Worm (Caenorhabditis elegans): ENCODE data around the gene cct-4.

The cct-4 gene

ce11 chrII:8328820-8329339, 45.4 kb downstream of the cct-4 start, which contains the start of gene hel-1 (continued):
- TF ChIP-seq Y79H2A.3 (GFP tag; conservative IDR thresholded peaks at IDR 0.05) (no peak), F57A8.1 (GFP tag; optimal IDR thresholded peaks at IDR 0.05) (no peak), tlf-1 (GFP tag; optimal IDR thresholded peaks at IDR 0.05) (peak; percentile 2), lsl-1 (GFP tag; optimal IDR thresholded peaks at IDR 0.05) (peak; percentile 51), hlh-26 (GFP tag; conservative IDR thresholded peaks at IDR 0.05) (no peak), rpc-1 (optimal IDR thresholded peaks at IDR 0.05) (no peak), rpc-1 (tag; optimal IDR thresholded peaks at IDR 0.05) (no peak), lag-1 (GFP tag; IDR thresholded peaks at IDR 0.05) (no peak), attf-6 (GFP tag; IDR thresholded peaks at IDR 0.05) (0 out of 2 replicates have a peak, but pooled peaks have one; percentile 29), snpc-3.4 (tag; optimal IDR thresholded peaks at IDR 0.05) (peak; percentile 27), ceh-100 (GFP tag; IDR thresholded peaks at IDR 0.05) (peak; percentile 37; the same call in 1 of the 2 replicates), F10E7.11 (tag; optimal IDR thresholded peaks at IDR 0.05) (no peak), F39B2.1 (GFP tag; IDR thresholded peaks at IDR 0.05) (no peak), nhr-27 (tag; optimal IDR thresholded peaks at IDR 0.05) (no peak), F23B12.7 (tag; optimal IDR thresholded peaks at IDR 0.05; ENCODE audit: insufficient read depth) (no peak), him-1 (tag; optimal IDR thresholded peaks at IDR 0.05) (no peak), ceh-58 (GFP tag; IDR thresholded peaks at IDR 0.05) (no peak), madf-6 (GFP tag; IDR thresholded peaks at IDR 0.05) (peak; percentile 90), lin-35 (GFP tag; optimal IDR thresholded peaks at IDR 0.05) (peak in 1 of 3 experiments; percentile 90), snpc-4 (GFP tag; optimal IDR thresholded peaks at IDR 0.05) (no peak), snpc-4 (tag; optimal IDR thresholded peaks at IDR 0.05) (no peak), somi-1 (GFP tag; optimal IDR thresholded peaks at IDR 0.05) (no peak), fkh-3 (tag; optimal IDR thresholded peaks at IDR 0.05) (no peak), bed-1 (GFP tag; IDR thresholded peaks at IDR 0.05) (no peak), efl-1 (GFP tag; optimal IDR thresholded peaks at IDR 0.05) (peak; percentile 91), C17E4.6 (GFP tag; IDR thresholded peaks at IDR 0.05) (no peak), sptf-2 (GFP tag; optimal IDR thresholded peaks at IDR 0.05) (no peak), madf-8 (GFP tag; conservative IDR thresholded peaks at IDR 0.05) (peak; percentile 68), hmg-1.2 (GFP tag; IDR thresholded peaks at IDR 0.05) (peak; percentile 55; the same call in 1 of the 2 replicates), T07F8.4 (tag; optimal IDR thresholded peaks at IDR 0.05) (no peak), ZK185.1 (tag; optimal IDR thresholded peaks at IDR 0.05; ENCODE audit: poor library complexity, severe bottlenecking) (peak; percentile 45), ztf-6 (GFP tag; IDR thresholded peaks at IDR 0.05) (no peak), F55B11.4 (tag; optimal IDR thresholded peaks at IDR 0.05; ENCODE audit: borderline replicate concordance, insufficient read depth) (no peak), F33H1.4 (GFP tag; IDR thresholded peaks at IDR 0.05) (peak; percentile 91), Y67H2A.10 (GFP tag; conservative IDR thresholded peaks at IDR 0.05) (0 out of 2 replicates have a peak, but pooled peaks have one; percentile 16), B0336.3 (GFP tag; IDR thresholded peaks at IDR 0.05) (no peak), dpl-1 (GFP tag; optimal IDR thresholded peaks at IDR 0.05) (peak; percentile 83), cebp-2 (GFP tag; IDR thresholded peaks at IDR 0.05) (no peak), lin-54 (GFP tag; optimal IDR thresholded peaks at IDR 0.05) (peak; percentile 92), pha-4 (tag; optimal IDR thresholded peaks at IDR 0.05) (no peak), Y53F4B.3 (GFP tag; IDR thresholded peaks at IDR 0.05) (no peak)

All from whole organism, young adult.